Fruit fly (Drosophila melanogaster): ENCODE data around the gene chas.

DNA sequence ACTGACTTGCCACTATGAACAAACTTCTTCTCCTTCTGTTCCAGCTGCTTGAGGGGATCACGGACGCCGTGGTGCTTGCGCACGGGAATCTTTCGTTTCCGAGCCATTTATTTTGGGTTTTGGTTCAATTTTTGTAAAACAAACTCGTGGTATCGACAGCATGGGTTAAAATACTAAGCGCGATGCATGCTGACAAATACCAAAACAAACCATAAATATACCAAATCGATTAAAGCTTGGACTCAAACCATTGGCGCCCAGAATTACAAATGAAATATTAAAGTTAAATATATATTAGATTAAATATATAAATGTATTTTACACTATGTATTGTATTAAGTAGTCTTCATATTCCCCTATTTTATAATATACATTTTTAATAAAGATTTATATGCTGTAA lies 69.2 kb downstream of the chas start, which contains the start of gene CG8326:
- no peak for TF ChIP-seq Dll (optimal IDR thresholded peaks at IDR 0.05)
- TF ChIP-seq usp (GFP tag; optimal IDR thresholded peaks at IDR 0.05): no peak
- TF ChIP-seq psq (optimal IDR thresholded peaks at IDR 0.05): no peak

Data from whole organism.